Fruit fly (Drosophila melanogaster): Measurements from ENCODE around the gene CG13040.
A peak's percentile ranks its signal among the peaks of the same experiment; 100 is the strongest.

The CG13040 gene

dm6 chr3L:16309972-16310371 lies 16.6 kb downstream of the CG13040 start (continued):
- TF ChIP-seq jigr1 (GFP tag; IDR thresholded peaks at IDR 0.05) (no peak), D (optimal IDR thresholded peaks at IDR 0.05) (no peak), D (GFP tag; optimal IDR thresholded peaks at IDR 0.05) (no peak), Oli (tag; optimal IDR thresholded peaks at IDR 0.05) (no peak), sisA (GFP tag; IDR thresholded peaks at IDR 0.05) (peak; percentile 21; the same call in 1 of the 2 replicates), trh (GFP tag; optimal IDR thresholded peaks at IDR 0.05) (no peak), CG4617 (GFP tag; optimal IDR thresholded peaks at IDR 0.05; ENCODE audit: borderline replicate concordance) (no peak), lbe (GFP tag; optimal IDR thresholded peaks at IDR 0.05) (no peak), Lpt (GFP tag; optimal IDR thresholded peaks at IDR 0.05) (no peak), CG7372 (GFP tag; IDR thresholded peaks at IDR 0.05) (0 out of 2 replicates have a peak, but pooled peaks have one; percentile 11), CG6813 (GFP tag; optimal IDR thresholded peaks at IDR 0.05) (no peak), al (GFP tag; IDR thresholded peaks at IDR 0.05) (0 out of 2 replicates have a peak, but pooled peaks have one; percentile 25), CG12769 (tag; optimal IDR thresholded peaks at IDR 0.05) (peak; percentile 54), Dref (GFP tag; IDR thresholded peaks at IDR 0.05) (no peak), eve (GFP tag; optimal IDR thresholded peaks at IDR 0.05) (no peak), CG15514 (GFP tag; optimal IDR thresholded peaks at IDR 0.05) (peak; percentile 23), CG9215 (GFP tag; IDR thresholded peaks at IDR 0.05) (peak; percentile 42), CG4707 (GFP tag; optimal IDR thresholded peaks at IDR 0.05) (no peak), hkb (optimal IDR thresholded peaks at IDR 0.05) (no peak), hkb (GFP tag; IDR thresholded peaks at IDR 0.05) (0 out of 2 replicates have a peak, but pooled peaks have one; percentile 31), Gug (GFP tag; IDR thresholded peaks at IDR 0.05) (0 out of 4 replicates have a peak, but pooled peaks have one; percentile 6), CG9727 (GFP tag; optimal IDR thresholded peaks at IDR 0.05) (no peak), CG15479 (GFP tag; optimal IDR thresholded peaks at IDR 0.05) (no peak), Stat92E (GFP tag; optimal IDR thresholded peaks at IDR 0.05) (no peak), zfh2 (GFP tag; optimal IDR thresholded peaks at IDR 0.05) (peak; percentile 76), CG1603 (tag; optimal IDR thresholded peaks at IDR 0.05) (no peak), cwo (GFP tag; optimal IDR thresholded peaks at IDR 0.05) (peak; percentile 9), Mes4 (GFP tag; optimal IDR thresholded peaks at IDR 0.05) (no peak), ems (GFP tag; optimal IDR thresholded peaks at IDR 0.05) (no peak), Med (GFP tag) (peak; percentile 86), B-H1 (GFP tag; IDR thresholded peaks at IDR 0.05) (no peak), cas (GFP tag; IDR thresholded peaks at IDR 0.05) (no peak), dysf (GFP tag; IDR thresholded peaks at IDR 0.05) (0 out of 3 replicates have a peak, but pooled peaks have one; percentile 14), ase (GFP tag; IDR thresholded peaks at IDR 0.05) (no peak), slou (GFP tag; optimal IDR thresholded peaks at IDR 0.05) (no peak), CG7963 (GFP tag; IDR thresholded peaks at IDR 0.05; ENCODE audit: partially characterized antibody) (no peak), Antp (GFP tag; optimal IDR thresholded peaks at IDR 0.05) (peak; percentile 5), CG10462 (GFP tag; optimal IDR thresholded peaks at IDR 0.05) (no peak), phol (tag; optimal IDR thresholded peaks at IDR 0.05) (no peak), CG18619 (GFP tag; optimal IDR thresholded peaks at IDR 0.05) (no peak), CG17568 (GFP tag; optimal IDR thresholded peaks at IDR 0.05) (no peak), CG10267 (tag; optimal IDR thresholded peaks at IDR 0.05) (no peak), NC2α (GFP tag; optimal IDR thresholded peaks at IDR 0.05) (no peak), CG2129 (GFP tag; IDR thresholded peaks at IDR 0.05; ENCODE audit: partially characterized antibody) (no peak), CG7987 (GFP tag; optimal IDR thresholded peaks at IDR 0.05) (no peak), mam (GFP tag; optimal IDR thresholded peaks at IDR 0.05) (peak; percentile 32), hb (GFP tag; IDR thresholded peaks at IDR 0.05; ENCODE audit: partially characterized antibody) (no peak), CG43689 (GFP tag; IDR thresholded peaks at IDR 0.05) (no peak), CG42726 (GFP tag; IDR thresholded peaks at IDR 0.05; ENCODE audit: partially characterized antibody) (no peak), her (GFP tag; optimal IDR thresholded peaks at IDR 0.05) (peak; percentile 40), Nf-YC (tag; optimal IDR thresholded peaks at IDR 0.05) (no peak)
